Fruit fly (Drosophila melanogaster): Measurements from ENCODE around the gene CG16711.

dm6 chr3L:9714537-9715144 lies 10.5 kb downstream of the CG16711 start:
- TF ChIP-seq CTCF (optimal IDR thresholded peaks at IDR 0.05) (no peak), CG8478 (optimal IDR thresholded peaks at IDR 0.05) (no peak)
